Fruit fly (Drosophila melanogaster) whole organism, embryonic: ENCODE measurements around the gene Cpr62Bc.

Experiments
- Adf1 ChIP-seq: fragments of 200-800 bp; sonication (Bioruptor generic); IDR thresholded peaks from 2 replicates; pipeline ENCODE4 v1.3.6; 2022; ENCODE audit warnings: missing biosample characterization, missing genetic modification characterization
- CG10431 ChIP-seq: fragments of 200-800 bp; sonication (Bioruptor generic); optimal IDR thresholded peaks from 3 replicates; lab custom pipeline; 2018; ENCODE audit warnings: missing biosample characterization, mild to moderate bottlenecking, missing genetic modification characterization
- CG10565 ChIP-seq: fragments of 200-800 bp; sonication (Bioruptor generic); optimal IDR thresholded peaks from 3 replicates; lab custom pipeline; 2016; ENCODE audit warnings: missing biosample characterization, mild to moderate bottlenecking, missing genetic modification characterization
- CG10654 ChIP-seq: fragments of 200-800 bp; sonication (Bioruptor generic); optimal IDR thresholded peaks from 2 replicates; lab custom pipeline; 2016; ENCODE audit warnings: missing biosample characterization, missing genetic modification characterization
- CG10979 ChIP-seq: fragments of 200-800 bp; sonication (Bioruptor generic); optimal IDR thresholded peaks from 2 replicates; lab custom pipeline; 2018; ENCODE audit warnings: missing biosample characterization, mild to moderate bottlenecking, missing genetic modification characterization, moderate library complexity
- CG12236 ChIP-seq: fragments of 200-800 bp; sonication (Bioruptor generic); optimal IDR thresholded peaks from 2 replicates; lab custom pipeline; 2016; ENCODE audit warnings: missing biosample characterization, missing genetic modification characterization
- CG13287 ChIP-seq: fragments of 200-800 bp; sonication (Bioruptor generic); IDR thresholded peaks from 2 replicates; pipeline ENCODE4 v1.3.6; 2022; ENCODE audit warnings: missing biosample characterization, missing genetic modification characterization; ENCODE audit not compliant: partially characterized antibody
- CG14014 ChIP-seq: fragments of 200-800 bp; sonication (Bioruptor generic); IDR thresholded peaks from 2 replicates; pipeline ENCODE4 v1.3.6; 2022; ENCODE audit warnings: missing biosample characterization, missing genetic modification characterization
- CG14965 ChIP-seq: fragments of 200-800 bp; sonication (Bioruptor generic); optimal IDR thresholded peaks from 2 replicates; lab custom pipeline; 2016; ENCODE audit warnings: missing biosample characterization, missing genetic modification characterization, borderline replicate concordance
- CG15073 ChIP-seq: fragments of 200-800 bp; sonication (Bioruptor generic); optimal IDR thresholded peaks from 2 replicates; lab custom pipeline; 2016; ENCODE audit warnings: missing biosample characterization, missing genetic modification characterization
- CG31365 ChIP-seq: fragments of 200-800 bp; sonication (Bioruptor generic); optimal IDR thresholded peaks from 2 replicates; lab custom pipeline; 2018; ENCODE audit warnings: missing biosample characterization, mild to moderate bottlenecking, missing genetic modification characterization
- CG34376 ChIP-seq: fragments of 200-800 bp; sonication (Bioruptor generic); optimal IDR thresholded peaks from 2 replicates; lab custom pipeline; 2018; ENCODE audit warnings: missing biosample characterization, mild to moderate bottlenecking, missing genetic modification characterization
- CG3726 ChIP-seq: fragments of 200-800 bp; sonication (Bioruptor generic); IDR thresholded peaks from 3 replicates; pipeline ENCODE4, ENCODE4 v1.3.6; 2022; ENCODE audit warnings: missing biosample characterization, missing genetic modification characterization
- CG3838 ChIP-seq: fragments of 200-800 bp; sonication (Bioruptor generic); optimal IDR thresholded peaks from 3 replicates; lab custom pipeline; 2016; ENCODE audit warnings: missing biosample characterization, missing genetic modification characterization
- CG4360 ChIP-seq: fragments of 200-800 bp; sonication (Bioruptor generic); IDR thresholded peaks from 2 replicates; pipeline ENCODE4 v1.3.6; 2022; ENCODE audit warnings: missing biosample characterization, missing genetic modification characterization
- CG4404 ChIP-seq: fragments of 200-800 bp; sonication (Bioruptor generic); IDR thresholded peaks from 2 replicates; pipeline ENCODE4 v1.3.6; 2022; ENCODE audit warnings: missing biosample characterization, missing genetic modification characterization
- CG5953 ChIP-seq: fragments of 200-800 bp; sonication (Bioruptor generic); IDR thresholded peaks from 2 replicates; pipeline ENCODE4 v1.3.6; 2022; ENCODE audit warnings: missing biosample characterization, missing genetic modification characterization
- CG7556 ChIP-seq: fragments of 200-800 bp; sonication (Bioruptor generic); optimal IDR thresholded peaks from 2 replicates; lab custom pipeline; 2017; ENCODE audit warnings: missing biosample characterization, mild to moderate bottlenecking, missing genetic modification characterization
- CG7963 ChIP-seq: fragments of 200-800 bp; sonication (Bioruptor generic); IDR thresholded peaks from 3 replicates; pipeline ENCODE4 v1.3.6; 2022; ENCODE audit warnings: missing biosample characterization, missing genetic modification characterization; ENCODE audit not compliant: partially characterized antibody
- Dp ChIP-seq: fragments of 200-800 bp; sonication (Bioruptor generic); optimal IDR thresholded peaks from 2 replicates; lab custom pipeline; 2018; ENCODE audit warnings: missing biosample characterization, mild to moderate bottlenecking, missing genetic modification characterization, moderate library complexity
- Hmr ChIP-seq: fragments of 200-800 bp; sonication (Bioruptor generic); optimal IDR thresholded peaks from 3 replicates; lab custom pipeline; 2017; ENCODE audit warnings: mild to moderate bottlenecking, missing biosample characterization, missing genetic modification reagents, missing genetic modification characterization
- Med ChIP-seq: fragments of 200-800 bp; sonication (Bioruptor generic); peaks from one replicate; lab custom pipeline; 2016; ENCODE audit warnings: missing biosample characterization, missing genetic modification characterization, mild to moderate bottlenecking, inconsistent platforms, moderate library complexity
- Meics ChIP-seq: fragments of 200-800 bp; sonication (Bioruptor generic); optimal IDR thresholded peaks from 2 replicates; lab custom pipeline; 2017; ENCODE audit warnings: missing biosample characterization, mild to moderate bottlenecking, missing genetic modification characterization
- NC2β ChIP-seq: fragments of 200-800 bp; sonication (Bioruptor generic); optimal IDR thresholded peaks from 2 replicates; lab custom pipeline; 2016; ENCODE audit warnings: missing biosample characterization, missing genetic modification characterization
- Nf-YA ChIP-seq: fragments of 200-800 bp; sonication (Bioruptor generic); IDR thresholded peaks from 2 replicates; pipeline ENCODE4 v1.3.6; 2022; ENCODE audit warnings: missing biosample characterization, missing genetic modification characterization
- Nf-YB ChIP-seq: fragments of 200-800 bp; sonication (Bioruptor generic); optimal IDR thresholded peaks from 3 replicates; lab custom pipeline; 2019; ENCODE audit warnings: missing biosample characterization, mild to moderate bottlenecking, missing genetic modification characterization, moderate library complexity
- Ptx1 ChIP-seq: fragments of 200-800 bp; sonication (Bioruptor generic); IDR thresholded peaks from 2 replicates; pipeline ENCODE4 v1.3.6; 2022; ENCODE audit warnings: missing biosample characterization, missing genetic modification characterization
- Ravus ChIP-seq: fragments of 200-800 bp; sonication (Bioruptor generic); IDR thresholded peaks from 2 replicates; pipeline ENCODE4 v1.3.6; 2022; ENCODE audit warnings: missing biosample characterization, missing genetic modification characterization
- Sin3A ChIP-seq: fragments of >200 bp; optimal IDR thresholded peaks from 2 replicates; lab custom pipeline; 2018
- Sry-δ ChIP-seq: fragments of 200-800 bp; sonication (Bioruptor generic); optimal IDR thresholded peaks from 2 replicates; lab custom pipeline; 2016; ENCODE audit warnings: missing biosample characterization, missing genetic modification characterization
- Xbp1 ChIP-seq: fragments of 200-800 bp; sonication (Bioruptor generic); optimal IDR thresholded peaks from 3 replicates; lab custom pipeline; 2016; ENCODE audit warnings: missing biosample characterization, mild to moderate bottlenecking, missing genetic modification characterization
- ab ChIP-seq: fragments of 200-800 bp; sonication (Bioruptor generic); optimal IDR thresholded peaks from 2 replicates; lab custom pipeline; 2016; ENCODE audit warnings: missing biosample characterization, missing genetic modification characterization
- ara ChIP-seq: fragments of 200-800 bp; sonication (Bioruptor generic); IDR thresholded peaks from 2 replicates; pipeline ENCODE4 v1.3.6; 2022; ENCODE audit warnings: missing biosample characterization, missing genetic modification characterization
- cg ChIP-seq: fragments of 200-800 bp; sonication (Bioruptor generic); optimal IDR thresholded peaks from 3 replicates; lab custom pipeline; 2019; ENCODE audit warnings: missing biosample characterization, mild to moderate bottlenecking, missing genetic modification characterization, moderate library complexity
- dmrt99B ChIP-seq: fragments of 200-800 bp; sonication (Bioruptor generic); optimal IDR thresholded peaks from 2 replicates; lab custom pipeline; 2018; ENCODE audit warnings: missing biosample characterization, mild to moderate bottlenecking, missing genetic modification characterization, moderate library complexity
- gem ChIP-seq: fragments of 200-800 bp; sonication (Bioruptor generic); optimal IDR thresholded peaks from 2 replicates; lab custom pipeline; 2019; ENCODE audit warnings: missing biosample characterization, mild to moderate bottlenecking, missing genetic modification characterization, moderate library complexity
- grau ChIP-seq: fragments of 200-800 bp; optimal IDR thresholded peaks from 3 replicates; lab custom pipeline; 2019; ENCODE audit warnings: missing biosample characterization, mild to moderate bottlenecking, missing genetic modification characterization, moderate library complexity
- hb ChIP-seq: fragments of 200-800 bp; sonication (Bioruptor generic); IDR thresholded peaks from 3 replicates; pipeline ENCODE4 v1.3.6; 2022; ENCODE audit warnings: missing biosample characterization, missing genetic modification characterization; ENCODE audit not compliant: partially characterized antibody
- ind ChIP-seq: fragments of 200-800 bp; sonication (Bioruptor generic); optimal IDR thresholded peaks from 3 replicates; lab custom pipeline; 2016; ENCODE audit warnings: missing biosample characterization, missing genetic modification characterization
- insv ChIP-seq, 2 experiments: fragments of 200-800 bp; sonication (Bioruptor generic); optimal IDR thresholded peaks; 3 replicates each; lab custom pipeline; 2016 to 2018; ENCODE audit warnings: missing biosample characterization in 2 of 2, missing genetic modification characterization in 2 of 2
- mirr ChIP-seq: fragments of 200-800 bp; sonication (Bioruptor generic); optimal IDR thresholded peaks from 3 replicates; lab custom pipeline; 2018; ENCODE audit warnings: missing biosample characterization, mild to moderate bottlenecking, missing genetic modification characterization
- oc ChIP-seq: fragments of 200-800 bp; sonication (Bioruptor generic); optimal IDR thresholded peaks from 2 replicates; lab custom pipeline; 2018; ENCODE audit warnings: missing biosample characterization, mild to moderate bottlenecking, missing genetic modification characterization, moderate library complexity
- phol ChIP-seq: fragments of 200-800 bp; sonication (Bioruptor generic); optimal IDR thresholded peaks from 3 replicates; lab custom pipeline; 2018; ENCODE audit warnings: missing biosample characterization, mild to moderate bottlenecking, missing genetic modification characterization, moderate library complexity
- psq ChIP-seq: fragments of 200-800 bp; sonication (Bioruptor generic); optimal IDR thresholded peaks from 2 replicates; lab custom pipeline; 2017; ENCODE audit warnings: missing biosample characterization, missing genetic modification characterization
- pzg ChIP-seq: fragments of 200-800 bp; sonication (Bioruptor generic); optimal IDR thresholded peaks from 3 replicates; lab custom pipeline; 2018; ENCODE audit warnings: missing biosample characterization, mild to moderate bottlenecking, missing genetic modification characterization, moderate library complexity
- ro ChIP-seq: fragments of 200-800 bp; sonication (Bioruptor generic); IDR thresholded peaks from 2 replicates; pipeline ENCODE4 v1.3.6; 2022; ENCODE audit warnings: missing biosample characterization, missing genetic modification characterization
- sc ChIP-seq, 3 experiments: fragments of >200 bp in 2 of 3; fragments of 200-800 bp in 1 of 3; sonication (Bioruptor generic) in 1 of 3; optimal IDR thresholded peaks; 2 replicates in 2 of 3; 3 replicates in 1 of 3; lab custom pipeline; 2017; ENCODE audit warnings: mild to moderate bottlenecking in 1 of 3, missing biosample characterization in 1 of 3, missing genetic modification characterization in 1 of 3, missing genetic modification reagents in 1 of 3
- schlank ChIP-seq: fragments of 200-800 bp; sonication (Bioruptor generic); optimal IDR thresholded peaks from 2 replicates; lab custom pipeline; 2018; ENCODE audit warnings: missing biosample characterization, mild to moderate bottlenecking, missing genetic modification characterization
- sim ChIP-seq: fragments of 200-800 bp; sonication (Bioruptor generic); IDR thresholded peaks from 2 replicates; pipeline ENCODE4 v1.3.6; 2022; ENCODE audit warnings: missing biosample characterization, missing genetic modification characterization
- slp2 ChIP-seq: fragments of 200-800 bp; sonication (Bioruptor generic); optimal IDR thresholded peaks from 2 replicates; lab custom pipeline; 2016; ENCODE audit warnings: missing biosample characterization, missing genetic modification characterization
- ttk ChIP-seq: fragments of 200-800 bp; sonication (Bioruptor generic); IDR thresholded peaks from 2 replicates; pipeline ENCODE4 v2.1.2; 2022; ENCODE audit warnings: missing biosample characterization, missing genetic modification characterization
- zen ChIP-seq: fragments of 200-800 bp; sonication (Bioruptor generic); optimal IDR thresholded peaks from 3 replicates; lab custom pipeline; 2018; ENCODE audit warnings: missing biosample characterization, mild to moderate bottlenecking, missing genetic modification characterization, moderate library complexity

The Cpr62Bc gene

dm6 chr3L:1802802-1803201 lies 39.1 kb downstream of the Cpr62Bc start, which contains the start of the genes JTBR and CG42676 (continued):
- TF ChIP-seq psq (GFP tag; lab: Kevin White, UChicago) (peak; percentile 99), CG4360 (GFP tag; lab: Robert Waterston, UW) (no peak), cg (GFP tag; lab: Kevin White, UChicago) (no peak), CG3726 (GFP tag; lab: Robert Waterston, UW) (no peak), zen (tag; lab: Kevin White, UChicago) (peak; percentile 14), ara (GFP tag; lab: Robert Waterston, UW) (no peak), grau (tag; lab: Kevin White, UChicago) (peak; percentile 29), Nf-YA (no peak), ro (no peak), sim (GFP tag; lab: Robert Waterston, UW) (no peak), CG4404 (GFP tag; lab: Robert Waterston, UW) (no peak), CG5953 (GFP tag; lab: Robert Waterston, UW) (no peak), gem (no peak), CG7963 (no peak), ab (GFP tag; lab: Kevin White, UChicago) (no peak), CG7556 (GFP tag; lab: Kevin White, UChicago) (no peak), mirr (GFP tag; lab: Kevin White, UChicago) (no peak), Meics (no peak), Dp (GFP tag; lab: Kevin White, UChicago) (peak; percentile 27), CG12236 (GFP tag; lab: Kevin White, UChicago) (no peak), phol (peak; percentile 49), dmrt99B (tag; lab: Kevin White, UChicago) (no peak), Med (GFP tag; lab: Kevin White, UChicago) (peak; percentile 81), Xbp1 (GFP tag; lab: Kevin White, UChicago) (no peak), CG10565 (GFP tag; lab: Kevin White, UChicago) (no peak), Hmr (GFP tag; lab: Kevin White, UChicago) (no peak), ttk (GFP tag; lab: Robert Waterston, UW) (no peak), Adf1 (GFP tag; lab: Robert Waterston, UW) (no peak), Sry-δ (GFP tag; lab: Kevin White, UChicago) (no peak), CG15073 (GFP tag; lab: Kevin White, UChicago) (no peak), CG13287 (peak; percentile 73), NC2β (GFP tag; lab: Kevin White, UChicago) (peak; percentile 16), ind (no peak), slp2 (GFP tag; lab: Kevin White, UChicago) (no peak), sc (optimal IDR thresholded peaks at IDR 0.05; lab: Kevin White, UChicago) (no peak), sc (GFP tag; optimal IDR thresholded peaks at IDR 0.05; lab: Kevin White, UChicago) (no peak), Ptx1 (GFP tag; lab: Robert Waterston, UW) (no peak), CG3838 (GFP tag; lab: Kevin White, UChicago) (no peak), CG34376 (GFP tag; lab: Kevin White, UChicago) (peak; percentile 29), CG14965 (GFP tag; lab: Kevin White, UChicago) (no peak), CG14014 (GFP tag; lab: Robert Waterston, UW) (no peak), schlank (tag; lab: Kevin White, UChicago) (no peak), hb (no peak), insv (GFP tag; optimal IDR thresholded peaks at IDR 0.05; lab: Kevin White, UChicago) (no peak), CG10979 (no peak), Nf-YB (GFP tag; lab: Kevin White, UChicago) (no peak), pzg (peak; percentile 65), Sin3A (lab: Kevin White, UChicago) (peak; percentile 72), CG10654 (GFP tag; lab: Kevin White, UChicago) (no peak), oc (tag; lab: Kevin White, UChicago) (no peak), CG31365 (tag; lab: Kevin White, UChicago) (no peak), Ravus (no peak), CG10431 (GFP tag; lab: Kevin White, UChicago) (no peak)
